Fruit fly (Drosophila melanogaster) whole organism, embryonic: Measurements from ENCODE around the gene CG12301.
A peak's percentile ranks its signal among the peaks of the same experiment; 100 is the strongest.

Experiments used
- Atf3 ChIP-seq: fragments of 200-800 bp; sonication (Bioruptor generic); optimal IDR thresholded peaks from 3 replicates; lab custom pipeline; 2016; ENCODE audit warnings: missing biosample characterization, missing genetic modification characterization
- Bdp1 ChIP-seq: fragments of 200-800 bp; sonication (Bioruptor generic); optimal IDR thresholded peaks from 3 replicates; lab custom pipeline; 2016; ENCODE audit warnings: missing biosample characterization, missing genetic modification characterization
- CG10267 ChIP-seq: fragments of 200-800 bp; sonication (Bioruptor generic); optimal IDR thresholded peaks from 2 replicates; lab custom pipeline; 2018; ENCODE audit warnings: missing biosample characterization, mild to moderate bottlenecking, missing genetic modification characterization, moderate library complexity
- CG10431 ChIP-seq: fragments of 200-800 bp; sonication (Bioruptor generic); optimal IDR thresholded peaks from 3 replicates; lab custom pipeline; 2018; ENCODE audit warnings: missing biosample characterization, mild to moderate bottlenecking, missing genetic modification characterization
- CG10543 ChIP-seq: fragments of 200-800 bp; sonication (Bioruptor generic); optimal IDR thresholded peaks from 3 replicates; lab custom pipeline; 2017; ENCODE audit warnings: missing biosample characterization, mild to moderate bottlenecking, missing genetic modification characterization, moderate library complexity
- CG12299 ChIP-seq: fragments of 200-800 bp; sonication (Bioruptor generic); optimal IDR thresholded peaks from 2 replicates; lab custom pipeline; 2018; ENCODE audit warnings: missing biosample characterization, mild to moderate bottlenecking, missing genetic modification characterization
- CG12391 ChIP-seq: fragments of 200-800 bp; sonication (Bioruptor generic); optimal IDR thresholded peaks from 3 replicates; lab custom pipeline; 2018; ENCODE audit warnings: missing biosample characterization, mild to moderate bottlenecking, missing genetic modification characterization, moderate library complexity
- CG15073 ChIP-seq: fragments of 200-800 bp; sonication (Bioruptor generic); optimal IDR thresholded peaks from 2 replicates; lab custom pipeline; 2016; ENCODE audit warnings: missing biosample characterization, missing genetic modification characterization
- CG1529 ChIP-seq: fragments of 200-800 bp; sonication (Bioruptor generic); optimal IDR thresholded peaks from 3 replicates; lab custom pipeline; 2018; ENCODE audit warnings: missing biosample characterization, missing genetic modification characterization
- CG18764 ChIP-seq: fragments of 200-800 bp; sonication (Bioruptor generic); optimal IDR thresholded peaks from 3 replicates; lab custom pipeline; 2016; ENCODE audit warnings: missing biosample characterization, missing genetic modification characterization
- CG2678 ChIP-seq: fragments of 200-800 bp; sonication (Bioruptor generic); optimal IDR thresholded peaks from 3 replicates; lab custom pipeline; 2019; ENCODE audit warnings: missing biosample characterization, mild to moderate bottlenecking, missing genetic modification characterization, moderate library complexity
- CG2712 ChIP-seq: fragments of 200-800 bp; optimal IDR thresholded peaks from 3 replicates; lab custom pipeline; 2019; ENCODE audit warnings: missing biosample characterization, mild to moderate bottlenecking, missing genetic modification characterization, moderate library complexity
- CG2875 ChIP-seq: fragments of 200-800 bp; sonication (Bioruptor generic); optimal IDR thresholded peaks from 2 replicates; lab custom pipeline; 2017; ENCODE audit warnings: missing biosample characterization, mild to moderate bottlenecking, missing genetic modification characterization, missing genetic modification reagents
- CG2889 ChIP-seq: fragments of 200-800 bp; sonication (Bioruptor generic); IDR thresholded peaks from 3 replicates; pipeline ENCODE4 v1.3.6; 2022; ENCODE audit warnings: missing biosample characterization, missing genetic modification characterization
- CG32767 ChIP-seq: fragments of 200-800 bp; sonication (Bioruptor generic); IDR thresholded peaks from 2 replicates; pipeline ENCODE4 v1.3.6; 2022; ENCODE audit warnings: missing biosample characterization, missing genetic modification characterization
- CG33213 ChIP-seq: fragments of 200-800 bp; sonication (Bioruptor generic); optimal IDR thresholded peaks from 3 replicates; lab custom pipeline; 2016; ENCODE audit warnings: missing biosample characterization, missing genetic modification characterization
- CG4617 ChIP-seq: fragments of 200-800 bp; sonication (Bioruptor generic); optimal IDR thresholded peaks from 3 replicates; lab custom pipeline; 2016; ENCODE audit warnings: missing biosample characterization, missing genetic modification characterization, borderline replicate concordance
- CG6654 ChIP-seq: fragments of 200-800 bp; sonication (Bioruptor generic); optimal IDR thresholded peaks from 2 replicates; lab custom pipeline; 2017; ENCODE audit warnings: missing biosample characterization, mild to moderate bottlenecking, missing genetic modification characterization
- Chrac-16 ChIP-seq: fragments of 200-800 bp; sonication (Bioruptor generic); optimal IDR thresholded peaks from 3 replicates; lab custom pipeline; 2016; ENCODE audit warnings: missing biosample characterization, missing genetic modification characterization
- Dref ChIP-seq: fragments of 200-800 bp; sonication (Bioruptor generic); IDR thresholded peaks from 2 replicates; pipeline ENCODE4 v1.3.6; 2022; ENCODE audit warnings: missing biosample characterization, missing genetic modification characterization
- Gsc ChIP-seq: fragments of 200-800 bp; sonication (Bioruptor generic); IDR thresholded peaks from 2 replicates; pipeline ENCODE4 v1.3.6; 2022; ENCODE audit warnings: missing biosample characterization, missing genetic modification characterization
- HLH54F ChIP-seq: fragments of 200-800 bp; sonication (Bioruptor generic); optimal IDR thresholded peaks from 3 replicates; lab custom pipeline; 2016; ENCODE audit warnings: missing biosample characterization, missing genetic modification characterization
- Hand ChIP-seq: fragments of 200-800 bp; sonication (Bioruptor generic); optimal IDR thresholded peaks from 2 replicates; lab custom pipeline; 2017; ENCODE audit warnings: mild to moderate bottlenecking, missing biosample characterization, missing genetic modification reagents, missing genetic modification characterization
- Hmx ChIP-seq: fragments of 200-800 bp; sonication (Bioruptor generic); optimal IDR thresholded peaks from 2 replicates; lab custom pipeline; 2016; ENCODE audit warnings: missing biosample characterization, missing genetic modification characterization
- Hr78 ChIP-seq, 2 experiments: fragments of 200-800 bp in 1 of 2; fragments of >200 bp in 1 of 2; sonication (Bioruptor generic) in 1 of 2; optimal IDR thresholded peaks; 2 replicates each; lab custom pipeline; 2017 to 2019; ENCODE audit warnings: missing biosample characterization in 2 of 2, missing genetic modification characterization in 2 of 2, mild to moderate bottlenecking in 1 of 2, moderate library complexity in 1 of 2
- Hsf ChIP-seq: fragments of 200-800 bp; sonication (Bioruptor generic); optimal IDR thresholded peaks from 3 replicates; lab custom pipeline; 2016; ENCODE audit warnings: missing biosample characterization, missing genetic modification characterization
- NFAT ChIP-seq: fragments of 200-800 bp; sonication (Bioruptor generic); IDR thresholded peaks from 2 replicates; pipeline ENCODE4 v1.3.6; 2022; ENCODE audit warnings: missing biosample characterization, missing genetic modification characterization
- Nf-YA ChIP-seq: fragments of 200-800 bp; sonication (Bioruptor generic); IDR thresholded peaks from 2 replicates; pipeline ENCODE4 v1.3.6; 2022; ENCODE audit warnings: missing biosample characterization, missing genetic modification characterization
- Sox100B ChIP-seq: fragments of 200-800 bp; sonication (Bioruptor generic); optimal IDR thresholded peaks from 3 replicates; lab custom pipeline; 2018; ENCODE audit warnings: missing biosample characterization, mild to moderate bottlenecking, missing genetic modification characterization
- ac ChIP-seq: fragments of 200-800 bp; sonication (Bioruptor generic); optimal IDR thresholded peaks from 3 replicates; lab custom pipeline; 2017; ENCODE audit warnings: missing biosample characterization, mild to moderate bottlenecking, missing genetic modification characterization
- aop ChIP-seq: fragments of 200-800 bp; sonication (Bioruptor generic); IDR thresholded peaks from 2 replicates; pipeline ENCODE4 v1.3.6; 2022; ENCODE audit warnings: missing biosample characterization, missing genetic modification characterization
- corto ChIP-seq: fragments of 200-800 bp; sonication (Bioruptor generic); optimal IDR thresholded peaks from 2 replicates; lab custom pipeline; 2016; ENCODE audit warnings: missing biosample characterization, mild to moderate bottlenecking, missing genetic modification characterization, moderate library complexity
- crc ChIP-seq: fragments of 200-800 bp; sonication (Bioruptor generic); optimal IDR thresholded peaks from 2 replicates; lab custom pipeline; 2016; ENCODE audit warnings: missing biosample characterization, missing genetic modification characterization
- disco-r ChIP-seq: fragments of 200-800 bp; sonication (Bioruptor generic); optimal IDR thresholded peaks from 2 replicates; lab custom pipeline; 2016; ENCODE audit warnings: missing biosample characterization, missing genetic modification characterization
- dm ChIP-seq: fragments of 200-800 bp; sonication (Bioruptor generic); optimal IDR thresholded peaks from 3 replicates; lab custom pipeline; 2016; ENCODE audit warnings: missing biosample characterization, missing genetic modification characterization
- emc ChIP-seq: fragments of 200-800 bp; sonication (Bioruptor generic); optimal IDR thresholded peaks from 2 replicates; lab custom pipeline; 2016; ENCODE audit warnings: missing biosample characterization, missing genetic modification characterization
- esg ChIP-seq: fragments of 200-800 bp; sonication (Bioruptor generic); conservative IDR thresholded peaks from 2 replicates; pipeline ENCODE4 v1.3.6; 2022; ENCODE audit warnings: missing biosample characterization, missing genetic modification characterization
- ewg ChIP-seq: fragments of 200-800 bp; sonication (Bioruptor generic); optimal IDR thresholded peaks from 3 replicates; lab custom pipeline; 2017; ENCODE audit warnings: mild to moderate bottlenecking, missing biosample characterization, missing genetic modification reagents, missing genetic modification characterization
- fru ChIP-seq: fragments of >200 bp; optimal IDR thresholded peaks from 2 replicates; lab custom pipeline; 2017
- gsb-n ChIP-seq: fragments of 200-800 bp; sonication (Bioruptor generic); optimal IDR thresholded peaks from 3 replicates; lab custom pipeline; 2018; ENCODE audit warnings: missing biosample characterization, mild to moderate bottlenecking, missing genetic modification characterization
- insv ChIP-seq, 2 experiments: fragments of 200-800 bp; sonication (Bioruptor generic); optimal IDR thresholded peaks; 3 replicates each; lab custom pipeline; 2016 to 2018; ENCODE audit warnings: missing biosample characterization in 2 of 2, missing genetic modification characterization in 2 of 2
- nom ChIP-seq: fragments of 200-800 bp; sonication (Bioruptor generic); optimal IDR thresholded peaks from 2 replicates; lab custom pipeline; 2017; ENCODE audit warnings: missing biosample characterization, missing genetic modification characterization, mild to moderate bottlenecking, moderate library complexity, missing genetic modification reagents
- pb ChIP-seq: fragments of 200-800 bp; sonication (Bioruptor generic); optimal IDR thresholded peaks from 3 replicates; lab custom pipeline; 2016; ENCODE audit warnings: missing biosample characterization, missing genetic modification characterization
- ro ChIP-seq: fragments of 200-800 bp; sonication (Bioruptor generic); IDR thresholded peaks from 2 replicates; pipeline ENCODE4 v1.3.6; 2022; ENCODE audit warnings: missing biosample characterization, missing genetic modification characterization
- seq ChIP-seq: fragments of 200-800 bp; sonication (Bioruptor generic); IDR thresholded peaks from 2 replicates; pipeline ENCODE4 v1.3.6; 2022; ENCODE audit warnings: missing biosample characterization, missing genetic modification characterization
- tio ChIP-seq: fragments of 200-800 bp; sonication (Bioruptor generic); optimal IDR thresholded peaks from 2 replicates; lab custom pipeline; 2017; ENCODE audit warnings: missing biosample characterization, missing genetic modification characterization, inconsistent platforms
- toy ChIP-seq: fragments of 200-800 bp; sonication (Bioruptor generic); IDR thresholded peaks from 2 replicates; pipeline ENCODE4 v1.3.6; 2022; ENCODE audit warnings: missing biosample characterization, missing genetic modification characterization
- wdn ChIP-seq: fragments of 200-800 bp; sonication (Bioruptor generic); IDR thresholded peaks from 2 replicates; pipeline ENCODE4 v1.3.6; 2022; ENCODE audit warnings: missing biosample characterization, missing genetic modification characterization
- zf30C ChIP-seq: fragments of 200-800 bp; sonication (Bioruptor generic); optimal IDR thresholded peaks from 3 replicates; lab custom pipeline; 2018; ENCODE audit warnings: missing biosample characterization, mild to moderate bottlenecking, missing genetic modification characterization
- zfh2 ChIP-seq: fragments of 200-800 bp; sonication (Bioruptor generic); optimal IDR thresholded peaks from 2 replicates; lab custom pipeline; 2016; ENCODE audit warnings: missing biosample characterization, missing genetic modification characterization

CG12301 gene

DNA sequence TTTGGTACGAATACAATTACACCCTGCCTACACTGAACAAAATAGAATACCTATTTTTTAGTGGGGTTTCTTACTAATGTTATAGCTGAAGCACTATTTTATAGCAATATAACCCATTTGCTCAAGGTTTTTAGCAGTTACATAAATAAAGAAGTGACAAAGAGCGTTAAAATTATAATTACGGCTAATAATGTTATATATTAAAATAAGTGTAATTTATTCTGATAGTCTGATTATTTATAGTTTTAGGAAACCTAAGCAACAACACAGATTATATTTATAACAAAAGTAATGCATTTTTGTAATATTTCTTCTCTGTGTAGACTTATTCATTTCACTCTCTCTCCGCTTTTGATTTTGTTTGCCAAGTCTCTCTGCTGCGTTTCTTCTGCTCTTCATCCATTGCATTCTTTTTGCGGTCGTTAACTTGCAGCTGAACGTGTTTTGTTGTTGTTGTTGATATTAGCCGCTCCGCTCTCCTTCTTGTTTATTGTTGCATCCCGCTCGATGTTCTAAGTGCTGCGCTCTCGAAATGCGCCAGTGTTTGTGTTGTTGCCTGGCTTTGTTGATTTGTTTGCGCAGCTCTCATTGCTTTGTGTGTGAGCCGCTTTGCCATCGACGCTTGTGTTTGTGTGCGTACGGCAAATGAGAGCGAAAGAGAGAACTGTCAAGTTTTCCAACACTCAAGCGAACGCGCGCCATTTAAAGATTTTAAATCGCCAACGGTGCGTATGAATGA lies 45.2 kb downstream of the CG12301 start (continued):
- TF ChIP-seq aop (GFP tag; lab: Robert Waterston, UW): peak; percentile 28; the same call in 1 of the 2 replicates
- TF ChIP-seq CG33213 (GFP tag; lab: Kevin White, UChicago): peak; percentile 12
- peak; percentile 97 for TF ChIP-seq Sox100B
- TF ChIP-seq CG32767 (GFP tag; lab: Robert Waterston, UW): peak; percentile 80
- TF ChIP-seq corto (GFP tag; lab: Kevin White, UChicago): peak; percentile 62
- peak; percentile 91 for TF ChIP-seq gsb-n (tag; lab: Kevin White, UChicago)
- no peak for TF ChIP-seq fru (lab: Kevin White, UChicago)
- TF ChIP-seq wdn (GFP tag; lab: Robert Waterston, UW): peak; percentile 48; the same call in 1 of the 2 replicates
- TF ChIP-seq esg (GFP tag; lab: Robert Waterston, UW): peak; percentile 84
- TF ChIP-seq CG10543 (GFP tag; lab: Kevin White, UChicago): peak; percentile 57
- TF ChIP-seq pb (GFP tag; lab: Kevin White, UChicago): peak; percentile 12
- no peak for TF ChIP-seq crc (GFP tag; lab: Kevin White, UChicago)
- TF ChIP-seq Dref (GFP tag; lab: Robert Waterston, UW): no peak
- peak; percentile 97 for TF ChIP-seq CG2678
- TF ChIP-seq ewg (GFP tag; lab: Kevin White, UChicago): peak; percentile 82
- peak; percentile 13 for TF ChIP-seq Atf3 (GFP tag; lab: Kevin White, UChicago)
- TF ChIP-seq CG10431 (GFP tag; lab: Kevin White, UChicago): peak; percentile 41
- TF ChIP-seq CG2875 (GFP tag; lab: Kevin White, UChicago): peak; percentile 89
- TF ChIP-seq CG1529 (GFP tag; lab: Kevin White, UChicago): peak; percentile 87
- TF ChIP-seq Bdp1: no peak
- TF ChIP-seq CG18764: peak; percentile 68
- peak; percentile 62; the same call in 1 of the 2 replicates for TF ChIP-seq ro (GFP tag; lab: Robert Waterston, UW)
- no peak for TF ChIP-seq Gsc
- TF ChIP-seq CG12299 (tag; lab: Kevin White, UChicago): peak; percentile 82
- TF ChIP-seq HLH54F: no peak
- TF ChIP-seq CG12391 (tag; lab: Kevin White, UChicago): peak; percentile 93
- peak; percentile 46; the same call in 1 of the 2 replicates for TF ChIP-seq NFAT (GFP tag; lab: Robert Waterston, UW)
- peak; percentile 57 for TF ChIP-seq CG4617
- TF ChIP-seq disco-r: no peak
- peak; percentile 37; the same call in 1 of the 2 replicates for TF ChIP-seq toy (GFP tag; lab: Robert Waterston, UW)
- TF ChIP-seq CG2889: peak; percentile 59
- peak; percentile 64 for TF ChIP-seq nom (GFP tag; lab: Kevin White, UChicago)
- peak; percentile 44 for TF ChIP-seq Hmx (GFP tag; lab: Kevin White, UChicago)
- peak; percentile 87 for TF ChIP-seq CG6654 (GFP tag; lab: Kevin White, UChicago)
- TF ChIP-seq emc (GFP tag; lab: Kevin White, UChicago): peak; percentile 23
- TF ChIP-seq zf30C (GFP tag; lab: Kevin White, UChicago): peak; percentile 64
- peak; percentile 95 for TF ChIP-seq CG2712 (tag; lab: Kevin White, UChicago)
- peak; percentile 85 for TF ChIP-seq CG10267 (tag; lab: Kevin White, UChicago)
- TF ChIP-seq Hand (GFP tag; lab: Kevin White, UChicago): peak; percentile 83
- peak in 1 of 2 experiments; percentile 84 for TF ChIP-seq Hr78 (GFP tag; optimal IDR thresholded peaks at IDR 0.05; lab: Kevin White, UChicago)
- TF ChIP-seq Nf-YA (GFP tag; lab: Robert Waterston, UW): peak; percentile 63
- peak; percentile 15 for TF ChIP-seq zfh2
- TF ChIP-seq Hsf: peak; percentile 69
- peak; percentile 83 for TF ChIP-seq Chrac-16 (GFP tag; lab: Kevin White, UChicago)
- no peak for TF ChIP-seq ac
- TF ChIP-seq seq (GFP tag; lab: Robert Waterston, UW): peak; percentile 69
- peak; percentile 9 for TF ChIP-seq CG15073 (GFP tag; lab: Kevin White, UChicago)
- no peak for TF ChIP-seq dm (GFP tag; lab: Kevin White, UChicago)
- TF ChIP-seq insv (GFP tag; optimal IDR thresholded peaks at IDR 0.05; lab: Kevin White, UChicago): peak in 1 of 2 experiments; percentile 5
- peak; percentile 91 for TF ChIP-seq tio (GFP tag; lab: Kevin White, UChicago)
